Fruit fly (Drosophila melanogaster): ENCODE measurements around the gene Dnaaf5.

Gene Dnaaf5

DNA sequence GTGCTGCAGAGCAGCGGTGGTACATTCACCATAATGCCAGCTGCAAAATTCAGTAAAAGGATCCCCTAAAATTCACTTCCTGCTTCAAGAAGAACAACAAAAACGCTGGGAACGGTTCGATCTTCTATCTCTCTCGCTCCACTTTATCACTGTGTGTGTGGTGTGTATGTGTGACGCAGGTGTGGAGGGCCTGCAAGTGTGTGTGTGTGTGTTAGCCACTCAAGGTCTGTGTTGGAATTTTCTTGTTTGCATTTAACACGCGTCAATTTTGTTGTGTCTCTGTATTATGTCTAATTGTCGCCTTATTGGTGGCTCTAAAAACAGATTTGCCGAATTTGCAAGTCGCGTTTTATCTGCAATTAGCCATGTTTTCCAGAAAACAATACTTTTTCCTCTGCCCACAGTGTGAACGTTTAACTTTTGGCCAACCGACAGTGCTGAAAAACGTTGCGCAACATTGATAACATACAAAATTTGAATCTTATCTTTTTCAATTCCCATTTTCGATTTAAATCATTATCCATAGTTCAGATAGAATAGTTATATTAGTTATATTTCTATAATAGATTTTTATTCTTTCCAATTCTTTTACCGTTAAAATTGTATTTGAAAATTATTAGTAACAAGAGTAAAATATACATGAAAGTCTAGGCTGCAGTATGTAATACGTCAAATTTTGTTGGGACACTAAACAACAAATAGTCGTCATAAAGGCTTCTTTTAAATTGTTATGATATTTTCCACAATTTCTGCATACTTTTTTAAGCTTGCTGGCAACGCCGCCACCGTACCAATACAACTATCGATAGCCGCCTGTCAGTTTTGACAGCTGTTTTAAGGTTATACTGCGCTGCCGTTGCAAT is 35.1 kb downstream of the Dnaaf5 start, which contains the start of the genes Afti and ATPsynE (continued):
- peak; percentile 85 for TF ChIP-seq CG10543 (GFP tag; optimal IDR thresholded peaks at IDR 0.05)
- TF ChIP-seq CG1602 (GFP tag; optimal IDR thresholded peaks at IDR 0.05): peak; percentile 58
- no peak for TF ChIP-seq CG30431 (GFP tag; optimal IDR thresholded peaks at IDR 0.05)
- no peak for TF ChIP-seq TFAM (GFP tag; optimal IDR thresholded peaks at IDR 0.05)
- no peak for TF ChIP-seq NC2α (GFP tag; optimal IDR thresholded peaks at IDR 0.05)
- TF ChIP-seq jing (GFP tag; optimal IDR thresholded peaks at IDR 0.05): peak; percentile 20
- TF ChIP-seq abd-A (tag; optimal IDR thresholded peaks at IDR 0.05): no peak
- peak; percentile 63 for TF ChIP-seq chn (GFP tag; optimal IDR thresholded peaks at IDR 0.05)
- peak; percentile 64 for TF ChIP-seq CG2889 (GFP tag; IDR thresholded peaks at IDR 0.05)
- TF ChIP-seq Dref (GFP tag; IDR thresholded peaks at IDR 0.05): peak; percentile 82
- TF ChIP-seq CG4820 (GFP tag; optimal IDR thresholded peaks at IDR 0.05): peak; percentile 48
- peak; percentile 1 for TF ChIP-seq nom (GFP tag; optimal IDR thresholded peaks at IDR 0.05)
- peak; percentile 30 for TF ChIP-seq en (GFP tag; optimal IDR thresholded peaks at IDR 0.05)
- TF ChIP-seq sug (tag; optimal IDR thresholded peaks at IDR 0.05): peak; percentile 56
- peak; percentile 60 for TF ChIP-seq CG16815 (GFP tag; optimal IDR thresholded peaks at IDR 0.05)
- peak; percentile 79 for TF ChIP-seq CoRest (tag; optimal IDR thresholded peaks at IDR 0.05)
- peak; percentile 58 for TF ChIP-seq CG7556 (GFP tag; optimal IDR thresholded peaks at IDR 0.05)
- peak; percentile 76 for TF ChIP-seq row (GFP tag; IDR thresholded peaks at IDR 0.05)
- peak; percentile 27 for TF ChIP-seq shn (GFP tag; optimal IDR thresholded peaks at IDR 0.05)
- peak; percentile 24 to 79 for TF ChIP-seq crp (GFP tag; optimal IDR thresholded peaks at IDR 0.05)
- peak; percentile 54 for TF ChIP-seq CG6689 (GFP tag; IDR thresholded peaks at IDR 0.05)
- peak; percentile 83 for TF ChIP-seq CG14710 (tag; optimal IDR thresholded peaks at IDR 0.05)
- TF ChIP-seq stwl (tag; optimal IDR thresholded peaks at IDR 0.05): peak; percentile 79
- TF ChIP-seq CG34422 (GFP tag; IDR thresholded peaks at IDR 0.05): peak; percentile 55
- TF ChIP-seq ERR (GFP tag; optimal IDR thresholded peaks at IDR 0.05): peak; percentile 23
- peak; percentile 66 for TF ChIP-seq Rx (GFP tag; IDR thresholded peaks at IDR 0.05)
- TF ChIP-seq nmo (GFP tag; optimal IDR thresholded peaks at IDR 0.05): peak; percentile 74
- TF ChIP-seq CG8478 (optimal IDR thresholded peaks at IDR 0.05): peak; percentile 93
- no peak for TF ChIP-seq bowl (GFP tag; IDR thresholded peaks at IDR 0.05)
- TF ChIP-seq CG11723 (GFP tag; optimal IDR thresholded peaks at IDR 0.05): no peak
- TF ChIP-seq CG13123 (GFP tag; optimal IDR thresholded peaks at IDR 0.05): no peak
- peak; percentile 20 for TF ChIP-seq psq (GFP tag; optimal IDR thresholded peaks at IDR 0.05)
- TF ChIP-seq CG12299 (tag; optimal IDR thresholded peaks at IDR 0.05): peak; percentile 22
- peak; percentile 6 for TF ChIP-seq crc (GFP tag; optimal IDR thresholded peaks at IDR 0.05)
- no peak for TF ChIP-seq gcm2 (GFP tag; optimal IDR thresholded peaks at IDR 0.05)
- TF ChIP-seq Dek (tag; optimal IDR thresholded peaks at IDR 0.05): peak; percentile 54
- TF ChIP-seq Bgb (GFP tag; IDR thresholded peaks at IDR 0.05; ENCODE audit: partially characterized antibody): peak; percentile 82
- peak; percentile 46; the same call in 1 of the 3 replicates for TF ChIP-seq vnd (GFP tag; IDR thresholded peaks at IDR 0.05; ENCODE audit: partially characterized antibody)
- peak; percentile 98 for TF ChIP-seq bigmax (GFP tag; optimal IDR thresholded peaks at IDR 0.05)
- TF ChIP-seq Hr39 (optimal IDR thresholded peaks at IDR 0.05): no peak
- peak; percentile 41 for TF ChIP-seq HHEX (GFP tag; optimal IDR thresholded peaks at IDR 0.05)
- no peak for TF ChIP-seq Spps (tag; optimal IDR thresholded peaks at IDR 0.05)
- peak; percentile 89 for TF ChIP-seq CG9932 (GFP tag; IDR thresholded peaks at IDR 0.05)
- peak; percentile 69 for TF ChIP-seq Scr (GFP tag; IDR thresholded peaks at IDR 0.05; ENCODE audit: partially characterized antibody)
- TF ChIP-seq Gsc (GFP tag; IDR thresholded peaks at IDR 0.05): no peak
- TF ChIP-seq salm (tag; optimal IDR thresholded peaks at IDR 0.05): no peak
- no peak for TF ChIP-seq Deaf1 (tag; optimal IDR thresholded peaks at IDR 0.05)
- TF ChIP-seq onecut (GFP tag; IDR thresholded peaks at IDR 0.05): peak; percentile 45
- no peak for TF ChIP-seq CG3407 (GFP tag; optimal IDR thresholded peaks at IDR 0.05)
- TF ChIP-seq Abd-B (GFP tag; optimal IDR thresholded peaks at IDR 0.05): no peak
